Worm (Caenorhabditis elegans) whole organism, L3 larva: ENCODE results near the gene R05D3.8.

Experiments
- R02D3.7 ChIP-seq: fragments of 150-350 bp; optimal IDR thresholded peaks from 2 replicates; lab custom pipeline; 2014; ENCODE audit warnings: missing biosample characterization, missing genetic modification characterization
- ama-1 ChIP-seq: fragments of 150-350 bp; optimal IDR thresholded peaks from 2 replicates; lab custom pipeline; 2018

DNA sequence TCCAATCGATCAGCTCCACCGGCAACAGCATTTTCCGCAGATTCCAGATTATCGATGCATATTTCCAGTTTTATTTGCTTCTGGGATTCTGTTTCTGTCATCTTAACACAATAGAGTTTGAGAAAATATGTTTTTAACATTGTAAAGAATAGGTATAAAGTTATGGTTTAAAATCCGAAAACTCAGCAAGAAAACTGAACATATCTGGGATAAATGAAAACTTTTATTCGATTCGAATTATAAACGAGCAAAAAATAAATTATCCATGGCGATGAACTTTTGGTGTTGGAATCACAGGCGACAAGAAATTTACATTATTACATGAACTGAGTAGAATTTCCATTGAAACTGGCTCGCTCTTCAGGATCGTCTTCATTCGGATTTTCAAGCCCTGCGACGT is 45.4 kb upstream of the R05D3.8 start, which contains the start of gene cutc-1:
- TF ChIP-seq R02D3.7 (tag; lab: Kevin White, UChicago), result no peak
- TF ChIP-seq ama-1, result no peak
